Fruit fly (Drosophila melanogaster) whole organism, embryonic: ENCODE results near the gene CG18265.
A peak's percentile ranks its signal among the peaks of the same experiment; 100 is the strongest.

Experiments
- Atf-2 ChIP-seq: fragments of 200-800 bp; sonication (Bioruptor generic); optimal IDR thresholded peaks from 2 replicates; lab custom pipeline; 2016; ENCODE audit warnings: missing biosample characterization, missing genetic modification characterization
- C15 ChIP-seq: fragments of 200-800 bp; sonication (Bioruptor generic); IDR thresholded peaks from 3 replicates; pipeline ENCODE4 v1.3.6; 2022; ENCODE audit warnings: missing biosample characterization, missing genetic modification characterization
- CG10209 ChIP-seq: fragments of 200-800 bp; sonication (Bioruptor generic); optimal IDR thresholded peaks from 3 replicates; lab custom pipeline; 2017; ENCODE audit warnings: missing biosample characterization, mild to moderate bottlenecking, missing genetic modification characterization, missing genetic modification reagents
- CG11093 ChIP-seq: fragments of 200-800 bp; sonication (Bioruptor generic); IDR thresholded peaks from 3 replicates; pipeline ENCODE4 v1.3.6; 2022; ENCODE audit warnings: missing biosample characterization, missing genetic modification characterization
- CG12155 ChIP-seq: fragments of 200-800 bp; sonication (Bioruptor generic); optimal IDR thresholded peaks from 3 replicates; lab custom pipeline; 2016; ENCODE audit warnings: missing biosample characterization, missing genetic modification characterization
- CG14710 ChIP-seq: fragments of 200-800 bp; sonication (Bioruptor generic); optimal IDR thresholded peaks from 3 replicates; lab custom pipeline; 2019; ENCODE audit warnings: missing biosample characterization, mild to moderate bottlenecking, missing genetic modification characterization, moderate library complexity
- CG17359 ChIP-seq: fragments of 200-800 bp; sonication (Bioruptor generic); optimal IDR thresholded peaks from 3 replicates; lab custom pipeline; 2018; ENCODE audit warnings: missing biosample characterization, mild to moderate bottlenecking, missing genetic modification characterization, moderate library complexity
- CG3281 ChIP-seq: fragments of 200-800 bp; sonication (Bioruptor generic); optimal IDR thresholded peaks from 3 replicates; lab custom pipeline; 2017; ENCODE audit warnings: missing biosample characterization, mild to moderate bottlenecking, missing genetic modification characterization
- CG33213 ChIP-seq: fragments of 200-800 bp; sonication (Bioruptor generic); optimal IDR thresholded peaks from 3 replicates; lab custom pipeline; 2016; ENCODE audit warnings: missing biosample characterization, missing genetic modification characterization
- CG33557 ChIP-seq: fragments of 200-800 bp; sonication (Bioruptor generic); optimal IDR thresholded peaks from 2 replicates; lab custom pipeline; 2019; ENCODE audit warnings: missing biosample characterization, mild to moderate bottlenecking, missing genetic modification characterization, moderate library complexity
- CG4404 ChIP-seq: fragments of 200-800 bp; sonication (Bioruptor generic); IDR thresholded peaks from 2 replicates; pipeline ENCODE4 v1.3.6; 2022; ENCODE audit warnings: missing biosample characterization, missing genetic modification characterization
- CG4424 ChIP-seq: fragments of 200-800 bp; sonication (Bioruptor generic); optimal IDR thresholded peaks from 3 replicates; lab custom pipeline; 2016; ENCODE audit warnings: missing biosample characterization, missing genetic modification characterization
- Dad ChIP-seq: fragments of 200-800 bp; sonication (Bioruptor generic); optimal IDR thresholded peaks from 3 replicates; lab custom pipeline; 2016; ENCODE audit warnings: missing biosample characterization, missing genetic modification characterization
- Dp ChIP-seq: fragments of 200-800 bp; sonication (Bioruptor generic); optimal IDR thresholded peaks from 2 replicates; lab custom pipeline; 2018; ENCODE audit warnings: missing biosample characterization, mild to moderate bottlenecking, missing genetic modification characterization, moderate library complexity
- Fer3 ChIP-seq: fragments of 200-800 bp; sonication (Bioruptor generic); optimal IDR thresholded peaks from 2 replicates; lab custom pipeline; 2018; ENCODE audit warnings: missing biosample characterization, mild to moderate bottlenecking, missing genetic modification characterization, moderate library complexity
- HLHmδ ChIP-seq: fragments of 200-800 bp; sonication (Bioruptor generic); optimal IDR thresholded peaks from 2 replicates; lab custom pipeline; 2018; ENCODE audit warnings: missing biosample characterization, mild to moderate bottlenecking, missing genetic modification characterization, moderate library complexity
- Hand ChIP-seq: fragments of 200-800 bp; sonication (Bioruptor generic); optimal IDR thresholded peaks from 2 replicates; lab custom pipeline; 2017; ENCODE audit warnings: mild to moderate bottlenecking, missing biosample characterization, missing genetic modification reagents, missing genetic modification characterization
- HmgZ ChIP-seq: fragments of 200-800 bp; sonication (Bioruptor generic); optimal IDR thresholded peaks from 2 replicates; lab custom pipeline; 2018; ENCODE audit warnings: missing biosample characterization, mild to moderate bottlenecking, missing genetic modification characterization
- Jarid2 ChIP-seq: fragments of 200-800 bp; sonication (Bioruptor generic); optimal IDR thresholded peaks from 3 replicates; lab custom pipeline; 2017; ENCODE audit warnings: mild to moderate bottlenecking, missing biosample characterization, missing genetic modification reagents, missing genetic modification characterization
- Neu2 ChIP-seq: fragments of 200-800 bp; sonication (Bioruptor generic); optimal IDR thresholded peaks from 3 replicates; lab custom pipeline; 2016; ENCODE audit warnings: missing biosample characterization, missing genetic modification characterization, borderline replicate concordance
- Oaz ChIP-seq: fragments of 200-800 bp; sonication (Bioruptor generic); IDR thresholded peaks from 2 replicates; pipeline ENCODE4 v1.3.6; 2022; ENCODE audit warnings: missing biosample characterization, missing genetic modification characterization
- Optix ChIP-seq: fragments of 200-800 bp; sonication (Bioruptor generic); IDR thresholded peaks from 3 replicates; pipeline ENCODE4 v1.3.6; 2022; ENCODE audit warnings: missing biosample characterization, missing genetic modification characterization
- Poxn ChIP-seq: fragments of 200-800 bp; sonication (Bioruptor generic); IDR thresholded peaks from 2 replicates; pipeline ENCODE4 v1.3.6; 2022; ENCODE audit warnings: missing biosample characterization, missing genetic modification characterization
- Side ChIP-seq: fragments of 200-800 bp; sonication (Bioruptor generic); optimal IDR thresholded peaks from 2 replicates; lab custom pipeline; 2016; ENCODE audit warnings: missing biosample characterization, missing genetic modification characterization
- Sox102F ChIP-seq: fragments of 200-800 bp; sonication (Bioruptor generic); optimal IDR thresholded peaks from 2 replicates; lab custom pipeline; 2018; ENCODE audit warnings: missing biosample characterization, mild to moderate bottlenecking, missing genetic modification characterization, moderate library complexity
- Ssrp ChIP-seq: fragments of 200-800 bp; sonication (Bioruptor generic); optimal IDR thresholded peaks from 2 replicates; lab custom pipeline; 2018; ENCODE audit warnings: missing biosample characterization, mild to moderate bottlenecking, missing genetic modification characterization, moderate library complexity
- Vsx1 ChIP-seq: fragments of 200-800 bp; sonication (Bioruptor generic); optimal IDR thresholded peaks from 2 replicates; lab custom pipeline; 2017; ENCODE audit warnings: missing biosample characterization, mild to moderate bottlenecking, missing genetic modification characterization, missing genetic modification reagents
- amos ChIP-seq: fragments of 200-800 bp; sonication (Bioruptor generic); IDR thresholded peaks from 2 replicates; pipeline ENCODE4 v1.3.6; 2022; ENCODE audit warnings: missing biosample characterization, missing genetic modification characterization; ENCODE audit not compliant: partially characterized antibody
- ara ChIP-seq: fragments of 200-800 bp; sonication (Bioruptor generic); IDR thresholded peaks from 2 replicates; pipeline ENCODE4 v1.3.6; 2022; ENCODE audit warnings: missing biosample characterization, missing genetic modification characterization
- bsh ChIP-seq, 2 experiments: fragments of 200-800 bp; sonication (Bioruptor generic); optimal IDR thresholded peaks; 2 replicates each; lab custom pipeline; 2017 to 2018; ENCODE audit warnings: mild to moderate bottlenecking in 2 of 2, missing biosample characterization in 2 of 2, missing genetic modification characterization in 2 of 2, moderate library complexity in 1 of 2
- cg ChIP-seq: fragments of 200-800 bp; sonication (Bioruptor generic); optimal IDR thresholded peaks from 3 replicates; lab custom pipeline; 2019; ENCODE audit warnings: missing biosample characterization, mild to moderate bottlenecking, missing genetic modification characterization, moderate library complexity
- crp ChIP-seq, 2 experiments: fragments of 200-800 bp; sonication (Bioruptor generic); optimal IDR thresholded peaks; 2 replicates in 1 of 2; 3 replicates in 1 of 2; lab custom pipeline; 2017; ENCODE audit warnings: missing biosample characterization in 2 of 2, missing genetic modification characterization in 2 of 2, mild to moderate bottlenecking in 1 of 2, moderate library complexity in 1 of 2
- ems ChIP-seq: fragments of 200-800 bp; sonication (Bioruptor generic); optimal IDR thresholded peaks from 3 replicates; lab custom pipeline; 2016; ENCODE audit warnings: missing biosample characterization, missing genetic modification characterization
- fd96Cb ChIP-seq: fragments of 200-800 bp; sonication (Bioruptor generic); optimal IDR thresholded peaks from 2 replicates; lab custom pipeline; 2018; ENCODE audit warnings: missing biosample characterization, mild to moderate bottlenecking, missing genetic modification characterization, moderate library complexity
- ftz-f1 ChIP-seq: fragments of 200-800 bp; sonication (Bioruptor generic); optimal IDR thresholded peaks from 2 replicates; lab custom pipeline; 2016; ENCODE audit warnings: missing biosample characterization, missing genetic modification characterization
- gfzf ChIP-seq: fragments of 200-800 bp; sonication (Bioruptor generic); optimal IDR thresholded peaks from 2 replicates; lab custom pipeline; 2016; ENCODE audit warnings: missing biosample characterization, mild to moderate bottlenecking, missing genetic modification characterization, moderate library complexity
- hbn ChIP-seq: fragments of 200-800 bp; sonication (Bioruptor generic); IDR thresholded peaks from 2 replicates; pipeline ENCODE4 v1.3.6; 2022; ENCODE audit warnings: missing biosample characterization, missing genetic modification characterization; ENCODE audit not compliant: partially characterized antibody
- jing ChIP-seq: fragments of 200-800 bp; sonication (Bioruptor generic); optimal IDR thresholded peaks from 2 replicates; lab custom pipeline; 2018; ENCODE audit warnings: missing biosample characterization, mild to moderate bottlenecking, missing genetic modification characterization
- kay ChIP-seq: fragments of 200-800 bp; sonication (Bioruptor generic); optimal IDR thresholded peaks from 2 replicates; lab custom pipeline; 2016; ENCODE audit warnings: missing biosample characterization, missing genetic modification characterization
- lbe ChIP-seq: fragments of 200-800 bp; sonication (Bioruptor generic); optimal IDR thresholded peaks from 2 replicates; lab custom pipeline; 2016; ENCODE audit warnings: missing biosample characterization, mild to moderate bottlenecking, missing genetic modification characterization
- pros ChIP-seq: fragments of 200-800 bp; sonication (Bioruptor generic); optimal IDR thresholded peaks from 3 replicates; lab custom pipeline; 2019; ENCODE audit warnings: missing biosample characterization, mild to moderate bottlenecking, missing genetic modification characterization, moderate library complexity
- ranshi ChIP-seq: fragments of 200-800 bp; sonication (Bioruptor generic); IDR thresholded peaks from 2 replicates; pipeline ENCODE4 v1.3.6; 2022; ENCODE audit warnings: missing biosample characterization, missing genetic modification characterization
- slp2 ChIP-seq: fragments of 200-800 bp; sonication (Bioruptor generic); optimal IDR thresholded peaks from 2 replicates; lab custom pipeline; 2016; ENCODE audit warnings: missing biosample characterization, missing genetic modification characterization
- sob ChIP-seq: fragments of 200-800 bp; sonication (Bioruptor generic); IDR thresholded peaks from 2 replicates; pipeline ENCODE4 v1.3.6; 2022; ENCODE audit warnings: missing biosample characterization, missing genetic modification characterization
- tio ChIP-seq: fragments of 200-800 bp; sonication (Bioruptor generic); optimal IDR thresholded peaks from 2 replicates; lab custom pipeline; 2017; ENCODE audit warnings: missing biosample characterization, missing genetic modification characterization, inconsistent platforms
- tna ChIP-seq: fragments of 200-800 bp; sonication (Bioruptor generic); IDR thresholded peaks from 2 replicates; pipeline ENCODE4 v1.3.6; 2022; ENCODE audit warnings: missing biosample characterization, missing genetic modification characterization; ENCODE audit not compliant: partially characterized antibody
- trh ChIP-seq: fragments of 200-800 bp; sonication (Bioruptor generic); optimal IDR thresholded peaks from 2 replicates; lab custom pipeline; 2016; ENCODE audit warnings: missing biosample characterization, missing genetic modification characterization
- ttk ChIP-seq: fragments of 200-800 bp; sonication (Bioruptor generic); IDR thresholded peaks from 2 replicates; pipeline ENCODE4 v2.1.2; 2022; ENCODE audit warnings: missing biosample characterization, missing genetic modification characterization
- wor ChIP-seq: fragments of 200-800 bp; sonication (Bioruptor generic); IDR thresholded peaks from 2 replicates; pipeline ENCODE4 v1.3.6; 2022; ENCODE audit warnings: missing biosample characterization, missing genetic modification characterization
- zf30C ChIP-seq: fragments of 200-800 bp; sonication (Bioruptor generic); optimal IDR thresholded peaks from 3 replicates; lab custom pipeline; 2018; ENCODE audit warnings: missing biosample characterization, mild to moderate bottlenecking, missing genetic modification characterization

CG18265 gene

dm6 chr3L:17433555-17433954 is 5.6 kb upstream of the CG18265 start, which contains the start of the genes Coq4 and CG32176 (continued):
- TF ChIP-seq Dp (GFP tag; lab: Kevin White, UChicago) (peak; percentile 34), HmgZ (tag; lab: Kevin White, UChicago) (peak; percentile 99), zf30C (peak; percentile 16), Neu2 (GFP tag; lab: Kevin White, UChicago) (peak; percentile 93), amos (GFP tag; lab: Robert Waterston, UW) (peak; percentile 49; the same call in 1 of the 2 replicates), Sox102F (peak; percentile 99), Atf-2 (GFP tag; lab: Kevin White, UChicago) (peak; percentile 98), wor (GFP tag; lab: Robert Waterston, UW) (peak; percentile 93), Jarid2 (GFP tag; lab: Kevin White, UChicago) (peak; percentile 84), tio (GFP tag; lab: Kevin White, UChicago) (peak; percentile 98), gfzf (no peak), Fer3 (peak; percentile 99), Hand (peak; percentile 84), Dad (GFP tag; lab: Kevin White, UChicago) (peak; percentile 97), hbn (GFP tag; lab: Robert Waterston, UW) (0 out of 2 replicates have a peak, but pooled peaks have one; percentile 39), Poxn (GFP tag; lab: Robert Waterston, UW) (peak; percentile 91), Optix (GFP tag; lab: Robert Waterston, UW) (peak; percentile 94), CG4404 (peak; percentile 96), Oaz (peak; percentile 97), jing (GFP tag; lab: Kevin White, UChicago) (peak; percentile 97), CG33213 (GFP tag; lab: Kevin White, UChicago) (peak; percentile 97), slp2 (peak; percentile 98), bsh (GFP tag; optimal IDR thresholded peaks at IDR 0.05; lab: Kevin White, UChicago) (peak; percentile 73 to 98), CG11093 (GFP tag; lab: Robert Waterston, UW) (peak; percentile 96), CG12155 (GFP tag; lab: Kevin White, UChicago) (peak; percentile 98), CG17359 (peak; percentile 98), tna (GFP tag; lab: Robert Waterston, UW) (0 out of 2 replicates have a peak, but pooled peaks have one; percentile 45), CG3281 (GFP tag; lab: Kevin White, UChicago) (peak; percentile 97), Ssrp (tag; lab: Kevin White, UChicago) (peak; percentile 98), ttk (GFP tag; lab: Robert Waterston, UW) (peak; percentile 97), trh (peak; percentile 98), ara (GFP tag; lab: Robert Waterston, UW) (peak; percentile 96), lbe (GFP tag; lab: Kevin White, UChicago) (peak; percentile 96), ftz-f1 (GFP tag; lab: Kevin White, UChicago) (peak; percentile 82), CG14710 (tag; lab: Kevin White, UChicago) (peak; percentile 96), C15 (GFP tag; lab: Robert Waterston, UW) (peak; percentile 97), fd96Cb (tag; lab: Kevin White, UChicago) (peak; percentile 98), cg (no peak), crp (GFP tag; optimal IDR thresholded peaks at IDR 0.05; lab: Kevin White, UChicago) (peak; percentile 73 to 88), kay (GFP tag; lab: Kevin White, UChicago) (peak; percentile 96), CG4424 (GFP tag; lab: Kevin White, UChicago) (peak; percentile 99), ranshi (GFP tag; lab: Robert Waterston, UW) (peak; percentile 98), HLHmδ (no peak), sob (GFP tag; lab: Robert Waterston, UW) (peak; percentile 98), CG10209 (peak; percentile 97), CG33557 (peak; percentile 95), ems (GFP tag; lab: Kevin White, UChicago) (peak; percentile 99), Vsx1 (GFP tag; lab: Kevin White, UChicago) (peak; percentile 89), pros (peak; percentile 49), Side (peak; percentile 98)
